Fruit fly (Drosophila melanogaster) whole organism, prepupa: ENCODE data around the gene Adgf-D.

ENCODE experiments used
- CG10631 ChIP-seq: fragments of 200-800 bp; sonication (Bioruptor generic); optimal IDR thresholded peaks from 2 replicates; lab custom pipeline; 2016; ENCODE audit warnings: missing biosample characterization, missing genetic modification characterization
- CG11294 ChIP-seq: fragments of 200-800 bp; sonication (Bioruptor generic); IDR thresholded peaks from 2 replicates; pipeline ENCODE4 v1.3.6; 2022; ENCODE audit warnings: missing biosample characterization, missing genetic modification characterization
- CG15336 ChIP-seq: fragments of 200-800 bp; sonication (Bioruptor generic); IDR thresholded peaks from 2 replicates; pipeline ENCODE4 v1.3.6; 2022; ENCODE audit warnings: missing biosample characterization, missing genetic modification characterization
- CG16779 ChIP-seq: fragments of 200-800 bp; sonication (Bioruptor generic); optimal IDR thresholded peaks from 3 replicates; lab custom pipeline; 2017; ENCODE audit warnings: missing biosample characterization, mild to moderate bottlenecking, missing genetic modification characterization
- CG32006 ChIP-seq: fragments of 200-800 bp; sonication (Bioruptor generic); optimal IDR thresholded peaks from 3 replicates; lab custom pipeline; 2017; ENCODE audit warnings: missing biosample characterization, mild to moderate bottlenecking, missing genetic modification characterization
- CG34406 ChIP-seq: fragments of 200-800 bp; sonication (Bioruptor generic); optimal IDR thresholded peaks from 3 replicates; lab custom pipeline; 2016; ENCODE audit warnings: missing biosample characterization, missing genetic modification characterization
- CG3919 ChIP-seq: fragments of 200-800 bp; sonication (Bioruptor generic); optimal IDR thresholded peaks from 3 replicates; lab custom pipeline; 2016; ENCODE audit warnings: missing biosample characterization, missing genetic modification characterization
- CG6163 ChIP-seq: fragments of 200-800 bp; sonication (Bioruptor generic); IDR thresholded peaks from 3 replicates; pipeline ENCODE4 v1.3.6; 2022; ENCODE audit warnings: missing biosample characterization, missing genetic modification characterization
- CG6792 ChIP-seq: fragments of 200-800 bp; sonication (Bioruptor generic); optimal IDR thresholded peaks from 3 replicates; lab custom pipeline; 2016; ENCODE audit warnings: missing biosample characterization, missing genetic modification characterization
- CG6808 ChIP-seq: fragments of 200-800 bp; sonication (Bioruptor generic); optimal IDR thresholded peaks from 3 replicates; lab custom pipeline; 2017; ENCODE audit warnings: missing biosample characterization, missing genetic modification characterization, mild to moderate bottlenecking, moderate library complexity, missing genetic modification reagents
- CG6854 ChIP-seq: fragments of 200-800 bp; sonication (Bioruptor generic); optimal IDR thresholded peaks from 2 replicates; lab custom pipeline; 2017; ENCODE audit warnings: missing biosample characterization, mild to moderate bottlenecking, missing genetic modification characterization
- CG9139 ChIP-seq: fragments of 200-800 bp; sonication (Bioruptor generic); optimal IDR thresholded peaks from 3 replicates; lab custom pipeline; 2017; ENCODE audit warnings: missing biosample characterization, mild to moderate bottlenecking, missing genetic modification characterization
- Eip75B ChIP-seq: fragments of 200-800 bp; sonication (Bioruptor generic); optimal IDR thresholded peaks from 3 replicates; lab custom pipeline; 2016; ENCODE audit warnings: missing biosample characterization, missing genetic modification characterization
- Eip93F ChIP-seq: fragments of 200-800 bp; sonication (Bioruptor generic); optimal IDR thresholded peaks from 2 replicates; lab custom pipeline; 2016; ENCODE audit warnings: missing biosample characterization, mild to moderate bottlenecking, missing genetic modification characterization
- Ets21C ChIP-seq: fragments of 200-800 bp; sonication (Bioruptor generic); optimal IDR thresholded peaks from 3 replicates; lab custom pipeline; 2016; ENCODE audit warnings: missing biosample characterization, missing genetic modification characterization
- Ets96B ChIP-seq: fragments of 200-800 bp; optimal IDR thresholded peaks from 2 replicates; lab custom pipeline; 2019; ENCODE audit warnings: missing biosample characterization, mild to moderate bottlenecking, missing genetic modification characterization, moderate library complexity
- Hr39 ChIP-seq: fragments of 200-800 bp; sonication (Bioruptor generic); optimal IDR thresholded peaks from 2 replicates; lab custom pipeline; 2016; ENCODE audit warnings: missing biosample characterization, missing genetic modification characterization
- Hr4 ChIP-seq: fragments of 200-800 bp; sonication (Bioruptor generic); optimal IDR thresholded peaks from 3 replicates; lab custom pipeline; 2016; ENCODE audit warnings: missing biosample characterization, missing genetic modification characterization
- Lpt ChIP-seq: fragments of 200-800 bp; sonication (Bioruptor generic); optimal IDR thresholded peaks from 3 replicates; lab custom pipeline; 2016; ENCODE audit warnings: missing biosample characterization, missing genetic modification characterization
- Met ChIP-seq: fragments of 200-800 bp; sonication (Bioruptor generic); optimal IDR thresholded peaks from 3 replicates; lab custom pipeline; 2016; ENCODE audit warnings: missing biosample characterization, missing genetic modification characterization
- Smox ChIP-seq: fragments of 200-800 bp; sonication (Bioruptor generic); optimal IDR thresholded peaks from 3 replicates; lab custom pipeline; 2016; ENCODE audit warnings: missing biosample characterization, missing genetic modification characterization
- Sox102F ChIP-seq: fragments of 200-800 bp; sonication (Bioruptor generic); optimal IDR thresholded peaks from 2 replicates; lab custom pipeline; 2016; ENCODE audit warnings: missing biosample characterization, mild to moderate bottlenecking, missing genetic modification characterization
- Sox14 ChIP-seq: fragments of 200-800 bp; sonication (Bioruptor generic); optimal IDR thresholded peaks from 3 replicates; lab custom pipeline; 2016; ENCODE audit warnings: missing biosample characterization, missing genetic modification characterization
- cyc ChIP-seq: fragments of 200-800 bp; sonication (Bioruptor generic); optimal IDR thresholded peaks from 3 replicates; lab custom pipeline; 2016; ENCODE audit warnings: missing biosample characterization, missing genetic modification characterization
- dsx ChIP-seq: fragments of 200-800 bp; optimal IDR thresholded peaks from 3 replicates; lab custom pipeline; 2019; ENCODE audit warnings: missing biosample characterization, mild to moderate bottlenecking, missing genetic modification characterization, moderate library complexity; ENCODE audit not compliant: poor library complexity, severe bottlenecking
- eg ChIP-seq: fragments of 200-800 bp; sonication (Bioruptor generic); IDR thresholded peaks from 3 replicates; pipeline ENCODE4 v1.3.6; 2022; ENCODE audit warnings: missing biosample characterization, missing genetic modification characterization
- fkh ChIP-seq: fragments of 200-800 bp; sonication (Bioruptor generic); optimal IDR thresholded peaks from 3 replicates; lab custom pipeline; 2017; ENCODE audit warnings: missing biosample characterization, mild to moderate bottlenecking, missing genetic modification characterization, moderate library complexity
- lz ChIP-seq: fragments of 200-800 bp; sonication (Bioruptor generic); optimal IDR thresholded peaks from 3 replicates; lab custom pipeline; 2016; ENCODE audit warnings: missing biosample characterization, missing genetic modification characterization
- net ChIP-seq: fragments of 200-800 bp; sonication (Bioruptor generic); optimal IDR thresholded peaks from 3 replicates; lab custom pipeline; 2016; ENCODE audit warnings: missing biosample characterization, missing genetic modification characterization
- pdm3 ChIP-seq: fragments of 200-800 bp; sonication (Bioruptor generic); optimal IDR thresholded peaks from 3 replicates; lab custom pipeline; 2016; ENCODE audit warnings: missing biosample characterization, missing genetic modification characterization
- ss ChIP-seq, 2 experiments: fragments of 200-800 bp; sonication (Bioruptor generic); optimal IDR thresholded peaks; 2 replicates in 1 of 2; 3 replicates in 1 of 2; lab custom pipeline; 2017 to 2018; ENCODE audit warnings: mild to moderate bottlenecking in 2 of 2, missing biosample characterization in 2 of 2, missing genetic modification characterization in 2 of 2, moderate library complexity in 1 of 2
- svp ChIP-seq: fragments of 200-800 bp; sonication (Bioruptor generic); peaks from one replicate; lab custom pipeline; 2016; ENCODE audit warnings: missing biosample characterization, missing genetic modification characterization
- topi ChIP-seq: fragments of 200-800 bp; sonication (Bioruptor generic); optimal IDR thresholded peaks from 3 replicates; lab custom pipeline; 2016; ENCODE audit warnings: missing biosample characterization, missing genetic modification characterization
- vri ChIP-seq: fragments of 200-800 bp; sonication (Bioruptor generic); optimal IDR thresholded peaks from 3 replicates; lab custom pipeline; 2016; ENCODE audit warnings: missing biosample characterization, mild to moderate bottlenecking, missing genetic modification characterization

The Adgf-D gene

dm6 chr3R:13660924-13661659, 44.1 kb downstream of the Adgf-D start, which contains the start of gene B52 (continued):
- peak; percentile 22 for TF ChIP-seq Hr4 (GFP tag; lab: Kevin White, UChicago)
- TF ChIP-seq vri (GFP tag; lab: Kevin White, UChicago): peak; percentile 77
- peak; percentile 62; the same call in 2 of the 3 replicates for TF ChIP-seq eg (GFP tag; lab: Robert Waterston, UW)
- peak; percentile 45 for TF ChIP-seq svp
- peak; percentile 44; the same call in 1 of the 2 replicates for TF ChIP-seq CG15336 (GFP tag; lab: Robert Waterston, UW)
- TF ChIP-seq Eip75B (GFP tag; lab: Kevin White, UChicago): peak; percentile 55
- TF ChIP-seq Smox (GFP tag; lab: Kevin White, UChicago): no peak
- TF ChIP-seq dsx: no peak
- TF ChIP-seq CG11294 (GFP tag; lab: Robert Waterston, UW): no peak
- no peak for TF ChIP-seq fkh (GFP tag; lab: Kevin White, UChicago)
- TF ChIP-seq net: peak; percentile 68
- TF ChIP-seq topi (GFP tag; lab: Kevin White, UChicago): peak; percentile 70
- peak; percentile 69 for TF ChIP-seq CG3919
- TF ChIP-seq Sox102F (GFP tag; lab: Kevin White, UChicago): peak; percentile 70
- TF ChIP-seq CG6163 (GFP tag; lab: Robert Waterston, UW): peak; percentile 58; the same call in 1 of the 3 replicates
- TF ChIP-seq Met (GFP tag; lab: Kevin White, UChicago): peak; percentile 61
- peak; percentile 11 for TF ChIP-seq Ets21C (GFP tag; lab: Kevin White, UChicago)
- peak; percentile 69 for TF ChIP-seq CG34406 (GFP tag; lab: Kevin White, UChicago)

DNA sequence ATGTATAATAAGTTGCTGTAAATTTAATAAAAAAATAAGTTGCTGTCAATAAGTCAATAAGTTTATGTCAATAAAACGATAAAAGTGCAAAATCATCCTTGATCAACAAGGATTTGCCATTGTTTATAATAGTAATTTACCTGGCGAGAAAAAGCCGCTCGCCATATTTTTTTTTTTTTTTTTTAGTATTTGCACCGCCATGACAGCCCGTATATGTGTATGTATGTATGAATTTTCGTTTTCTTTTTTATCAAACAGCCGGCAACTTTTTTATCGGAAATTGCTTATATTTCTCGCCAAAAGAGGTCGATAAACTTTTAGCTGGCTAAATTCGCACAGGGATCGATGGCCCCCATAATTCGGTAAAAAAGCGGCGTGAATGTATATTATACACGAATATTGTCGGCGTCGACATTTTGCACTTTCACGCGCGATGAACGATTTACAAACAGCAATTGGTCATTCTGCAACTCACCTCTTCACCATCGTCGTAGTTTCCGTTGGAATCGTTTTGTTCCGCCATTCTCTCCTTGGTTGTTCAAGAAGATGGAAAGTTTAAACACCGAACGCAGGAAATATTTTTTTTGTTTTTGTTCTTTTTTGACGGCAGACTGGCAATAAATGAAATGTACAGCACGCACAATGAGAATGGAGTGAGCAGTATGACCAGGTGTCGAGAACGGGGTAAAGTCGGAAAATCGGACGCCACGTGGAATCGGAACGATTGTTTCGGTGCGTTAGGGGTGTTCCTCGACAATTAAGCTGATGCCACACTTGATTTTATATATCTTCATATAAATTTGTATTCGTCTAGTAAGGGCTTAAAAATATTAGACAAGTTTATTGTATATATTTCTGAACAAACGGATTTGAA, 45.1 kb downstream of the Adgf-D start, which contains the start of gene Hrb87F:
Gene Hrb87F, minus strand, starts transcription at position 667 of the 874 bp plus-strand sequence.
- TF ChIP-seq Sox14 (GFP tag; lab: Kevin White, UChicago) (no peak), CG32006 (GFP tag; lab: Kevin White, UChicago) (no peak), CG3919 (no peak), pdm3 (GFP tag; lab: Kevin White, UChicago) (no peak), vri (GFP tag; lab: Kevin White, UChicago) (peak; percentile 33), CG6854 (GFP tag; lab: Kevin White, UChicago) (peak; percentile 79), Ets96B (tag; lab: Kevin White, UChicago) (peak; percentile 1), lz (GFP tag; lab: Kevin White, UChicago) (peak; percentile 10), Eip93F (no peak), CG9139 (GFP tag; lab: Kevin White, UChicago) (peak; percentile 52), Met (GFP tag; lab: Kevin White, UChicago) (no peak), CG6163 (GFP tag; lab: Robert Waterston, UW) (peak; percentile 7; the same call in 2 of the 3 replicates), fkh (GFP tag; lab: Kevin White, UChicago) (no peak), dsx (peak; percentile 26), cyc (GFP tag; lab: Kevin White, UChicago) (no peak), CG16779 (no peak), CG10631 (GFP tag; lab: Kevin White, UChicago) (no peak), CG6792 (GFP tag; lab: Kevin White, UChicago) (no peak), eg (GFP tag; lab: Robert Waterston, UW) (peak; percentile 23), ss (GFP tag; optimal IDR thresholded peaks at IDR 0.05; lab: Kevin White, UChicago) (peak; percentile 54 to 56), Lpt (no peak), CG6808 (GFP tag; lab: Kevin White, UChicago) (peak; percentile 55)

dm6 chr3R:13656294-13656693, 48.9 kb downstream of the Adgf-D start, which contains the start of gene Rbp4:
TSS of gene Rbp4 (minus strand) at chr3R:13656394.
- TF ChIP-seq Ets21C (GFP tag; lab: Kevin White, UChicago) (no peak), vri (GFP tag; lab: Kevin White, UChicago) (no peak), Hr39 (no peak), svp (no peak)
